Worm (Caenorhabditis elegans) whole organism, L4 larva: ENCODE results near the gene skr-16.

Source experiments
- F10B5.3 ChIP-seq: sonication (generic microtip); optimal IDR thresholded peaks from 2 replicates; lab custom pipeline; 2016; ENCODE audit warnings: mild to moderate bottlenecking, missing genetic modification characterization, missing compliant biosample characterization
- F37D6.2 ChIP-seq: sonication (generic microtip); optimal IDR thresholded peaks from 2 replicates; lab custom pipeline; 2016; ENCODE audit warnings: mild to moderate bottlenecking, missing genetic modification characterization, missing compliant biosample characterization
- F44E2.7 ChIP-seq: fragments of 200-800 bp; sonication (Bioruptor generic); IDR thresholded peaks from 2 replicates; pipeline ENCODE4 v2.1.2; 2022; ENCODE audit warnings: missing genetic modification characterization, missing compliant biosample characterization
- F49E8.2 ChIP-seq: sonication (generic microtip); optimal IDR thresholded peaks from 2 replicates; lab custom pipeline; 2016; ENCODE audit warnings: missing compliant biosample characterization, mild to moderate bottlenecking, missing genetic modification characterization, borderline replicate concordance
- R02D3.7 ChIP-seq: fragments of 150-350 bp; sonication (generic microtip); optimal IDR thresholded peaks from 3 replicates; lab custom pipeline; 2014; ENCODE audit warnings: missing biosample characterization, missing genetic modification characterization
- T26A8.4 ChIP-seq: fragments of 200-800 bp; sonication (Bioruptor generic); IDR thresholded peaks from 2 replicates; pipeline ENCODE4 v1.3.6; 2022; ENCODE audit warnings: missing genetic modification characterization, missing compliant biosample characterization
- Y105C5A.15 ChIP-seq: fragments of 200-800 bp; sonication (Bioruptor generic); IDR thresholded peaks from 2 replicates; pipeline ENCODE4 v1.3.6; 2022; ENCODE audit warnings: missing genetic modification characterization, missing compliant biosample characterization
- Y5F2A.4 ChIP-seq: fragments of 200-800 bp; sonication (Bioruptor generic); optimal IDR thresholded peaks from 2 replicates; lab custom pipeline; 2018; ENCODE audit warnings: mild to moderate bottlenecking, missing genetic modification characterization, missing compliant biosample characterization
- aha-1 ChIP-seq: fragments of 150-350 bp; peaks from one replicate; lab custom pipeline; 2014; ENCODE audit warnings: missing biosample characterization, missing genetic modification characterization
- arid-1 ChIP-seq: fragments of 200-800 bp; sonication (Bioruptor generic); conservative IDR thresholded peaks from 2 replicates; pipeline ENCODE4 v1.3.6; 2022; ENCODE audit warnings: missing genetic modification reagents, missing genetic modification characterization, missing compliant biosample characterization
- ceh-20 ChIP-seq: fragments of 200-800 bp; sonication (Bioruptor generic); IDR thresholded peaks from 2 replicates; pipeline ENCODE4 v1.3.6; 2022; ENCODE audit warnings: missing genetic modification reagents, missing genetic modification characterization, missing compliant biosample characterization
- ceh-82 ChIP-seq: sonication (generic microtip); optimal IDR thresholded peaks from 2 replicates; lab custom pipeline; 2017; ENCODE audit warnings: missing biosample characterization, missing genetic modification characterization
- ces-1 ChIP-seq: fragments of 150-350 bp; sonication (generic microtip); optimal IDR thresholded peaks from 4 replicates; lab custom pipeline; 2014; ENCODE audit warnings: missing biosample characterization, missing genetic modification reagents, missing genetic modification characterization
- cey-2 ChIP-seq: sonication (generic microtip); optimal IDR thresholded peaks from 3 replicates; lab custom pipeline; 2017; ENCODE audit warnings: missing genetic modification characterization, mild to moderate bottlenecking, missing compliant biosample characterization, antibody characterized with exemption, borderline replicate concordance; ENCODE audit not compliant: insufficient read depth
- ctbp-1 ChIP-seq: fragments of 200-800 bp; sonication (Bioruptor generic); IDR thresholded peaks from 2 replicates; pipeline ENCODE4 v1.3.6; 2022; ENCODE audit warnings: missing genetic modification reagents, missing genetic modification characterization, missing compliant biosample characterization
- daf-8 ChIP-seq: fragments of 200-800 bp; sonication (Bioruptor generic); IDR thresholded peaks from 2 replicates; pipeline ENCODE4 v1.3.6; 2022; ENCODE audit warnings: missing genetic modification characterization, missing compliant biosample characterization
- dmd-6 ChIP-seq: fragments of 200-800 bp; sonication (Bioruptor generic); IDR thresholded peaks from 2 replicates; pipeline ENCODE4 v1.3.6; 2022; ENCODE audit warnings: missing genetic modification reagents, missing genetic modification characterization, missing compliant biosample characterization
- dmd-8 ChIP-seq: fragments of 200-800 bp; sonication (Bioruptor generic); IDR thresholded peaks from 2 replicates; pipeline ENCODE4 v1.3.6; 2022; ENCODE audit warnings: missing genetic modification characterization, missing compliant biosample characterization
- dmd-9 ChIP-seq: fragments of 200-800 bp; sonication (Bioruptor generic); IDR thresholded peaks from 2 replicates; pipeline ENCODE4 v1.3.6; 2022; ENCODE audit warnings: missing genetic modification reagents, missing genetic modification characterization, missing compliant biosample characterization
- dpl-1 ChIP-seq: fragments of 150-350 bp; optimal IDR thresholded peaks from 2 replicates; lab custom pipeline; 2014; ENCODE audit warnings: missing biosample characterization, missing genetic modification reagents, missing genetic modification characterization
- duxl-1 ChIP-seq: sonication (generic microtip); optimal IDR thresholded peaks from 2 replicates; lab custom pipeline; 2016; ENCODE audit warnings: mild to moderate bottlenecking, missing genetic modification characterization, moderate library complexity, missing compliant biosample characterization; ENCODE audit not compliant: poor library complexity
- dve-1 ChIP-seq: sonication (generic microtip); optimal IDR thresholded peaks from 2 replicates; lab custom pipeline; 2017; ENCODE audit warnings: antibody characterized with exemption, mild to moderate bottlenecking, missing genetic modification characterization, missing compliant biosample characterization; ENCODE audit not compliant: insufficient read depth
- egl-27 ChIP-seq: sonication (generic microtip); optimal IDR thresholded peaks from 3 replicates; lab custom pipeline; 2017; ENCODE audit warnings: missing biosample characterization, missing genetic modification reagents, missing genetic modification characterization
- egl-43 ChIP-seq: fragments of 200-800 bp; sonication (Bioruptor generic); IDR thresholded peaks from 2 replicates; pipeline ENCODE4 v1.3.6; 2022; ENCODE audit warnings: missing genetic modification reagents, missing genetic modification characterization, missing compliant biosample characterization
- hlh-11 ChIP-seq: fragments of 200-800 bp; sonication (Bioruptor generic); optimal IDR thresholded peaks from 2 replicates; lab custom pipeline; 2018; ENCODE audit warnings: mild to moderate bottlenecking, missing genetic modification characterization, missing compliant biosample characterization
- hlh-30 ChIP-seq: sonication (generic microtip); optimal IDR thresholded peaks from 2 replicates; lab custom pipeline; 2017; ENCODE audit warnings: antibody characterized with exemption, mild to moderate bottlenecking, missing genetic modification characterization, missing compliant biosample characterization; ENCODE audit not compliant: insufficient read depth
- lin-1 ChIP-seq: fragments of 200-800 bp; sonication (Bioruptor generic); IDR thresholded peaks from 2 replicates; pipeline ENCODE4 v1.3.6; 2022; ENCODE audit warnings: missing genetic modification reagents, missing genetic modification characterization, missing compliant biosample characterization
- lin-13 ChIP-seq: fragments of 150-350 bp; optimal IDR thresholded peaks from 2 replicates; lab custom pipeline; 2014; ENCODE audit warnings: missing biosample characterization, missing genetic modification reagents, missing genetic modification characterization
- lin-38 ChIP-seq: fragments of 200-800 bp; sonication (Bioruptor generic); IDR thresholded peaks from 2 replicates; pipeline ENCODE4 v1.3.6; 2022; ENCODE audit warnings: missing genetic modification reagents, missing genetic modification characterization, missing compliant biosample characterization
- lin-39 ChIP-seq: fragments of 150-350 bp; optimal IDR thresholded peaks from 2 replicates; lab custom pipeline; 2014; ENCODE audit warnings: missing biosample characterization, missing genetic modification reagents, missing genetic modification characterization
- lir-3 ChIP-seq: sonication (generic microtip); optimal IDR thresholded peaks from 2 replicates; lab custom pipeline; 2016; ENCODE audit warnings: mild to moderate bottlenecking, missing genetic modification characterization, missing compliant biosample characterization
- lsy-2 ChIP-seq, 2 experiments: fragments of 150-350 bp in 1 of 2; sonication (generic microtip) in 1 of 2; optimal IDR thresholded peaks; 2 replicates each; lab custom pipeline; 2014 to 2017; ENCODE audit warnings: missing biosample characterization in 2 of 2, missing genetic modification characterization in 2 of 2
- mxl-2 ChIP-seq: fragments of 200-800 bp; sonication (Bioruptor generic); conservative IDR thresholded peaks from 2 replicates; pipeline ENCODE4 v1.3.6; 2022; ENCODE audit warnings: missing genetic modification reagents, missing genetic modification characterization, missing compliant biosample characterization
- nhr-10 ChIP-seq: fragments of 150-350 bp; optimal IDR thresholded peaks from 2 replicates; lab custom pipeline; 2014; ENCODE audit warnings: missing biosample characterization, missing genetic modification characterization
- nhr-102 ChIP-seq: sonication (generic microtip); optimal IDR thresholded peaks from 2 replicates; lab custom pipeline; 2016; ENCODE audit warnings: mild to moderate bottlenecking, missing genetic modification characterization, moderate library complexity, missing compliant biosample characterization
- nhr-28 ChIP-seq: fragments of 150-350 bp; optimal IDR thresholded peaks from 2 replicates; lab custom pipeline; 2014; ENCODE audit warnings: missing biosample characterization, missing genetic modification characterization
- nhr-41 ChIP-seq: fragments of 200-800 bp; sonication (Bioruptor generic); IDR thresholded peaks from 2 replicates; pipeline ENCODE4 v1.3.6; 2022; ENCODE audit warnings: missing genetic modification reagents, missing genetic modification characterization, missing compliant biosample characterization
- nhr-76 ChIP-seq: fragments of 150-350 bp; optimal IDR thresholded peaks from 2 replicates; lab custom pipeline; 2014; ENCODE audit warnings: missing biosample characterization, missing genetic modification characterization
- pha-4 ChIP-seq, 2 experiments: fragments of 150-350 bp in 1 of 2; fragments of 200-800 bp in 1 of 2; sonication (Bioruptor generic) in 1 of 2; IDR thresholded peaks in 1 of 2; optimal IDR thresholded peaks in 1 of 2; 2 replicates each; pipeline versions ENCODE4 v1.3.6 to Lab custom; 2014 to 2022; ENCODE audit warnings: missing genetic modification characterization in 2 of 2, missing genetic modification reagents in 2 of 2, missing biosample characterization in 1 of 2, missing compliant biosample characterization in 1 of 2
- pqm-1 ChIP-seq: sonication (generic microtip); optimal IDR thresholded peaks from 2 replicates; lab custom pipeline; 2017; ENCODE audit warnings: missing biosample characterization, missing genetic modification characterization
- saeg-2 ChIP-seq: fragments of 200-800 bp; sonication (Bioruptor generic); IDR thresholded peaks from 2 replicates; pipeline ENCODE4 v1.3.6; 2022; ENCODE audit warnings: missing genetic modification reagents, missing genetic modification characterization, missing compliant biosample characterization
- sdz-12 ChIP-seq: fragments of 200-800 bp; sonication (Bioruptor generic); optimal IDR thresholded peaks from 2 replicates; lab custom pipeline; 2018; ENCODE audit warnings: mild to moderate bottlenecking, missing genetic modification characterization, missing compliant biosample characterization
- snpc-1.2 ChIP-seq: fragments of 200-800 bp; sonication (Bioruptor generic); IDR thresholded peaks from 2 replicates; pipeline ENCODE4 v1.3.6; 2022; ENCODE audit warnings: missing genetic modification reagents, missing genetic modification characterization, missing compliant biosample characterization
- snpc-4 ChIP-seq: fragments of 150-350 bp; optimal IDR thresholded peaks from 2 replicates; lab custom pipeline; 2014; ENCODE audit warnings: missing biosample characterization, missing genetic modification characterization
- spr-3 ChIP-seq: fragments of 200-800 bp; sonication (Bioruptor generic); optimal IDR thresholded peaks from 2 replicates; lab custom pipeline; 2018; ENCODE audit warnings: mild to moderate bottlenecking, missing genetic modification characterization, missing compliant biosample characterization
- unc-62 ChIP-seq, 3 experiments: fragments of 150-350 bp in 1 of 3; sonication (generic microtip); optimal IDR thresholded peaks in 2 of 3; peaks in 1 of 3; 1 replicate in 1 of 3; 2 replicates in 2 of 3; lab custom pipeline; 2014 to 2017; ENCODE audit warnings: missing biosample characterization in 3 of 3, missing genetic modification characterization in 3 of 3, missing genetic modification reagents in 3 of 3, missing genotype in 1 of 3
- vab-7 ChIP-seq: fragments of 200-800 bp; sonication (Bioruptor generic); IDR thresholded peaks from 2 replicates; pipeline ENCODE4 v1.3.6; 2022; ENCODE audit warnings: missing genetic modification reagents, missing genetic modification characterization, missing compliant biosample characterization
- zfp-2 ChIP-seq: sonication (generic microtip); optimal IDR thresholded peaks from 2 replicates; lab custom pipeline; 2016; ENCODE audit warnings: mild to moderate bottlenecking, missing genetic modification characterization, missing compliant biosample characterization
- zfp-3 ChIP-seq: fragments of 200-800 bp; sonication (Bioruptor generic); conservative IDR thresholded peaks from 2 replicates; pipeline ENCODE4 v1.3.6; 2022; ENCODE audit warnings: missing genetic modification reagents, missing genetic modification characterization, missing compliant biosample characterization
- zip-11 ChIP-seq: fragments of 200-800 bp; sonication (Bioruptor generic); IDR thresholded peaks from 2 replicates; pipeline ENCODE4 v1.3.6; 2022; ENCODE audit warnings: missing genetic modification characterization, missing compliant biosample characterization
- ztf-11 ChIP-seq: fragments of 150-350 bp; optimal IDR thresholded peaks from 2 replicates; lab custom pipeline; 2014; ENCODE audit warnings: missing biosample characterization, missing genetic modification characterization

Gene skr-16

ce11 chrIV:7180304-7180703 is 11.8 kb downstream of the skr-16 start, which contains the start of gene cest-10 (continued):
- TF ChIP-seq nhr-76 (tag; lab: Kevin White, UChicago): no peak
- peak; percentile 96 for TF ChIP-seq dmd-6 (GFP tag; lab: Robert Waterston, UW)
- TF ChIP-seq aha-1 (tag; lab: Kevin White, UChicago): peak; percentile 56
- TF ChIP-seq nhr-102 (tag; lab: Kevin White, UChicago): peak; percentile 49
- TF ChIP-seq duxl-1 (tag; lab: Kevin White, UChicago): no peak
- TF ChIP-seq zfp-3 (GFP tag; lab: Robert Waterston, UW): no peak
- no peak for TF ChIP-seq F49E8.2 (tag; lab: Kevin White, UChicago)
- no peak for TF ChIP-seq vab-7 (GFP tag; lab: Robert Waterston, UW)
- no peak for TF ChIP-seq R02D3.7 (tag; lab: Kevin White, UChicago)
- TF ChIP-seq cey-2: no peak
- TF ChIP-seq T26A8.4 (GFP tag; lab: Robert Waterston, UW): no peak
- no peak for TF ChIP-seq nhr-10
- no peak for TF ChIP-seq ceh-82 (tag; lab: Kevin White, UChicago)
- TF ChIP-seq nhr-28: peak; percentile 99
- TF ChIP-seq lir-3: no peak
- TF ChIP-seq hlh-11 (tag; lab: Kevin White, UChicago): peak; percentile 68
- TF ChIP-seq daf-8 (GFP tag; lab: Robert Waterston, UW): no peak
- no peak for TF ChIP-seq lin-39
- no peak for TF ChIP-seq unc-62 (GFP tag; optimal IDR thresholded peaks at IDR 0.05 in 1 of 2; lab: Kevin White, UChicago)
- no peak for TF ChIP-seq unc-62 (tag; optimal IDR thresholded peaks at IDR 0.05; lab: Kevin White, UChicago)
- no peak for TF ChIP-seq nhr-41
- TF ChIP-seq pqm-1: peak; percentile 78
- TF ChIP-seq ces-1 (GFP tag; lab: Kevin White, UChicago): no peak
- no peak for TF ChIP-seq egl-27 (tag; lab: Kevin White, UChicago)
- TF ChIP-seq egl-43: no peak
- no peak for TF ChIP-seq Y5F2A.4 (GFP tag; lab: Kevin White, UChicago)
- no peak for TF ChIP-seq zfp-2
- no peak for TF ChIP-seq saeg-2 (GFP tag; lab: Robert Waterston, UW)
- no peak; the same call in 1 of the 2 replicates for TF ChIP-seq lin-1 (GFP tag; lab: Robert Waterston, UW)
- TF ChIP-seq pha-4 (GFP tag; IDR thresholded peaks at IDR 0.05; lab: Robert Waterston, UW): peak; percentile 32; the same call in 1 of the 2 replicates
- no peak for TF ChIP-seq pha-4 (tag; optimal IDR thresholded peaks at IDR 0.05; lab: Kevin White, UChicago)
- TF ChIP-seq snpc-4 (tag; lab: Kevin White, UChicago): no peak
- TF ChIP-seq mxl-2 (GFP tag; lab: Robert Waterston, UW): no peak
- no peak for TF ChIP-seq F37D6.2 (tag; lab: Kevin White, UChicago)
- TF ChIP-seq dmd-8 (GFP tag; lab: Robert Waterston, UW): no peak
- TF ChIP-seq lin-13 (GFP tag; lab: Kevin White, UChicago): no peak
- no peak for TF ChIP-seq F10B5.3 (tag; lab: Kevin White, UChicago)
- TF ChIP-seq snpc-1.2: no peak
- TF ChIP-seq F44E2.7: no peak
- no peak for TF ChIP-seq Y105C5A.15 (GFP tag; lab: Robert Waterston, UW)
- TF ChIP-seq dmd-9 (GFP tag; lab: Robert Waterston, UW): no peak
- no peak for TF ChIP-seq zip-11 (GFP tag; lab: Robert Waterston, UW)
- no peak for TF ChIP-seq lin-38 (GFP tag; lab: Robert Waterston, UW)
- no peak for TF ChIP-seq spr-3 (GFP tag; lab: Kevin White, UChicago)
- TF ChIP-seq lsy-2 (tag; optimal IDR thresholded peaks at IDR 0.05; lab: Kevin White, UChicago): no peak
- no peak for TF ChIP-seq arid-1 (GFP tag; lab: Robert Waterston, UW)
- no peak for TF ChIP-seq sdz-12 (GFP tag; lab: Kevin White, UChicago)
- no peak for TF ChIP-seq ceh-20 (GFP tag; lab: Robert Waterston, UW)
- TF ChIP-seq ztf-11 (tag; lab: Kevin White, UChicago): no peak
- TF ChIP-seq dve-1 (tag; lab: Kevin White, UChicago): peak; percentile 89
- TF ChIP-seq dpl-1 (GFP tag; lab: Kevin White, UChicago): no peak
- no peak for TF ChIP-seq hlh-30 (tag; lab: Kevin White, UChicago)
- no peak for TF ChIP-seq ctbp-1
